Fruit fly (Drosophila melanogaster) S2 (cell line): Measurements from ENCODE around the gene pr.

Experiments used
- CG8478 ChIP-seq: fragments of >200 bp; optimal IDR thresholded peaks from 2 replicates; lab custom pipeline; 2018
- CTCF ChIP-seq, 2 experiments: fragments of >200 bp; optimal IDR thresholded peaks; 2 replicates each; lab custom pipeline; 2018

DNA sequence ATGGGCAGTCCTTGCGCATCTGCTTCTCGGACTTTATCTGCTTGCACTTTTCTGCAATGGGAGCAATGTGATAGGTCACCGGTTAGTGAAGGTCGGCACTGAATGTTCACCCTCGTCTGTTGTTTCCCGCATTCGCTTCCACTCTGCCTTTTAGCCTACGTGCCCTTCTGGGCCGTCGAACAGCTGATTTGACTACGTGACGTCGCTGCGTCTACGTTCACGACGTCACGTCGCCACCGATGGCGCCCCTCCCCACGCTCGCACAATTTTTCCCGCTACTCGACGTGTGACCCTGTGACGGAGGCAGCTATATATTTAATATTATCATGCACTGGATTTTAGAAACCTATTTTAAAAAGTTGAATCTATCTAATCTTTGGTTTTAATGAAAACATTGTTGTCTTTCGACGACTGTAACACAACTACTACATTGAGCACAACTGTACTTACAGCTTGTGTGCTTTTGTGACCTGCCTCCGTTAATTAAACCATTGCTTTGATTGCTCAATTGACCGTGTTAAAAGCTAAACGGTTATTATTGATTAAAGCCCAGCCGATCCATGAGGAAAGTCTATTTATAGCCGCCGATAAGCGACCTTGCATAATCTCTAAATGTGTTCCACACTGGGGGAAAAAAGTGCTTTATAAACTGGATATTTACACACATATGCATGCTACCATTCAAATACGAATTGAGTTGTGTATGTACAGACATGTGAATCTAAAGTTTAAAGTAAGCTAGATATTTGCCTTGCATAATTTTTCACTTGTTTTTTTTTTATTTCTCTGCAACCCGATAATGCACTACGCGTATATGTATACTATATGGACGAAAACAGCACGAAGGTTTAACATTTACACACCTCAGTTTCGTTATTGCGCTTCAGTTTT lies 8.0 kb upstream of the pr start:
- no peak for TF ChIP-seq CTCF (optimal IDR thresholded peaks at IDR 0.05; lab: Kevin White, UChicago)
- TF ChIP-seq CG8478 (lab: Kevin White, UChicago), result no peak
